Worm (Caenorhabditis elegans): Measurements from ENCODE around the gene R07E3.7.

- no peak for TF ChIP-seq lsy-2 (tag; optimal IDR thresholded peaks at IDR 0.05)
- TF ChIP-seq lin-13 (GFP tag; optimal IDR thresholded peaks at IDR 0.05), result no peak
Measured at ce11 chrX:10318437-10318836, 37.1 kb downstream of the R07E3.7 start.
